Fruit fly (Drosophila melanogaster) whole organism, wandering third instar larva: ENCODE measurements around the gene dpr19.

Source experiments
- Hr78 ChIP-seq: fragments of >200 bp; optimal IDR thresholded peaks from 2 replicates; lab custom pipeline; 2017; ENCODE audit warnings: missing biosample characterization, missing genetic modification characterization
- psq ChIP-seq: fragments of 200-800 bp; sonication (Bioruptor generic); optimal IDR thresholded peaks from 3 replicates; lab custom pipeline; 2017; ENCODE audit warnings: missing biosample characterization, mild to moderate bottlenecking, missing genetic modification characterization, moderate library complexity
- usp ChIP-seq: fragments of >200 bp; optimal IDR thresholded peaks from 2 replicates; lab custom pipeline; 2017; ENCODE audit warnings: missing biosample characterization, missing genetic modification characterization
- woc ChIP-seq: sonication (Bioruptor generic); optimal IDR thresholded peaks from 2 replicates; lab custom pipeline; 2016; ENCODE audit warnings: missing biosample characterization, mild to moderate bottlenecking, missing genetic modification characterization

DNA sequence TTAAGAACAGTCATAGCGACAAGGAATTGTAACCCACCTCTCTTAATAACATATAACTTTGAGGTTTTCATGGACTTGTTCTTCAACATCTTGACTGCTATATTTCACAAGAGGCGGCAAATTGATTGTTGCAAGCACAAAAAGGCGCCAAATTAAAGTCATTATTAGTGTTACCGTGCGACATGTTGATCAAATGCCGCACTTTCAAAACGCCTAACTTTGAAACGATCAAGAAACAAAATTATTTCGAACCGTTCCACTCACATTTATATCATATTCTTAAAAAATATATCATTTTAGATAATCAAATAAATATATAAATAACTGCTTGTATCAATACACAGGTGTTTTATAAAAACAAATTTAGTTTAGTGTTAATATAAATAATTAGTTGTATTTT, 48.2 kb upstream of the dpr19 start, which contains the start of gene RnrL:
- no peak for TF ChIP-seq psq
- no peak for TF ChIP-seq usp (GFP tag; lab: Kevin White, UChicago)
- no peak for TF ChIP-seq woc (GFP tag; lab: Kevin White, UChicago)
- no peak for TF ChIP-seq Hr78 (GFP tag; lab: Kevin White, UChicago)
